Worm (Caenorhabditis elegans): ENCODE measurements around the gene nep-8.

ce11 chrII:3378275-3378674 lies 25.4 kb upstream of the nep-8 start, which contains the start of gene Y49F6C.2:
- no peak for TF ChIP-seq ztf-23 (GFP tag; IDR thresholded peaks at IDR 0.05)
- TF ChIP-seq med-1 (GFP tag; optimal IDR thresholded peaks at IDR 0.05; ENCODE audit: insufficient read depth): no peak
- no peak for TF ChIP-seq klf-2 (GFP tag; conservative IDR thresholded peaks at IDR 0.05)
- no peak for TF ChIP-seq T22C8.4 (GFP tag; IDR thresholded peaks at IDR 0.05)

Data from whole organism, midembryonic.